Fruit fly (Drosophila melanogaster) whole organism, wandering third instar larva: ENCODE measurements around the gene CG32971.

Experiments used
- Abd-B ChIP-seq: fragments of >200 bp; optimal IDR thresholded peaks from 2 replicates; lab custom pipeline; 2017; ENCODE audit warnings: missing biosample characterization, missing genetic modification characterization
- CG32264 ChIP-seq: fragments of 200-800 bp; sonication (Bioruptor generic); optimal IDR thresholded peaks from 2 replicates; lab custom pipeline; 2016; ENCODE audit warnings: missing biosample characterization, missing genetic modification characterization
- CG9705 ChIP-seq: fragments of 200-800 bp; sonication (Bioruptor generic); optimal IDR thresholded peaks from 2 replicates; lab custom pipeline; 2018; ENCODE audit warnings: missing biosample characterization, mild to moderate bottlenecking, missing genetic modification characterization
- Dfd ChIP-seq: fragments of >200 bp; optimal IDR thresholded peaks from 2 replicates; lab custom pipeline; 2017; ENCODE audit warnings: missing biosample characterization, missing genetic modification characterization
- Dif ChIP-seq: fragments of 200-275, 200-300 bp; sonication (Bioruptor generic); optimal IDR thresholded peaks from 2 replicates; lab custom pipeline; 2018; ENCODE audit warnings: missing biosample characterization, missing genetic modification characterization; ENCODE audit not compliant: partially characterized antibody
- GATAd ChIP-seq: sonication (Bioruptor generic); optimal IDR thresholded peaks from 2 replicates; lab custom pipeline; 2016; ENCODE audit warnings: missing biosample characterization, missing genetic modification characterization
- HLH106 ChIP-seq: fragments of 200-800 bp; optimal IDR thresholded peaks from 3 replicates; lab custom pipeline; 2019; ENCODE audit warnings: missing biosample characterization, mild to moderate bottlenecking, missing genetic modification characterization, moderate library complexity
- Hr78 ChIP-seq: fragments of >200 bp; optimal IDR thresholded peaks from 2 replicates; lab custom pipeline; 2017; ENCODE audit warnings: missing biosample characterization, missing genetic modification characterization
- Jra ChIP-seq: sonication (Bioruptor generic); optimal IDR thresholded peaks from 2 replicates; lab custom pipeline; 2016; ENCODE audit warnings: missing biosample characterization, missing genetic modification characterization
- Mio ChIP-seq: sonication (Bioruptor generic); optimal IDR thresholded peaks from 2 replicates; lab custom pipeline; 2016; ENCODE audit warnings: missing biosample characterization, missing genetic modification characterization
- Myc ChIP-seq: fragments of >200 bp; optimal IDR thresholded peaks from 2 replicates; lab custom pipeline; 2017
- N ChIP-seq: fragments of >200 bp; optimal IDR thresholded peaks from 2 replicates; lab custom pipeline; 2018; ENCODE audit warnings: missing biosample characterization, missing external identifiers, missing genetic modification characterization
- Rel ChIP-seq, 2 experiments: fragments of 200-800 bp; sonication (Bioruptor generic) in 1 of 2; optimal IDR thresholded peaks; 2 replicates in 1 of 2; 3 replicates in 1 of 2; lab custom pipeline; 2016 to 2019; ENCODE audit warnings: mild to moderate bottlenecking in 2 of 2, missing biosample characterization in 2 of 2, missing genetic modification characterization in 2 of 2, moderate library complexity in 1 of 2
- Vsx2 ChIP-seq: fragments of 200-300, 225-300 bp; sonication (Bioruptor generic); optimal IDR thresholded peaks from 2 replicates; lab custom pipeline; 2018; ENCODE audit warnings: missing biosample characterization, missing genetic modification characterization; ENCODE audit not compliant: partially characterized antibody
- br ChIP-seq: fragments of 200-800 bp; sonication (Bioruptor generic); optimal IDR thresholded peaks from 2 replicates; lab custom pipeline; 2016; ENCODE audit warnings: missing biosample characterization, missing genetic modification characterization
- brk ChIP-seq: fragments of 200-800 bp; sonication (Bioruptor generic); optimal IDR thresholded peaks from 2 replicates; lab custom pipeline; 2016; ENCODE audit warnings: missing biosample characterization, mild to moderate bottlenecking, missing genetic modification characterization
- dl ChIP-seq, 2 experiments: fragments of 175-275, 200-275 bp in 1 of 2; fragments of 200-275 bp in 1 of 2; sonication (Bioruptor generic); optimal IDR thresholded peaks; lab custom pipeline; 2018; ENCODE audit warnings: mild to moderate bottlenecking in 2 of 2, missing biosample characterization in 2 of 2, missing genetic modification characterization in 2 of 2, moderate library complexity in 2 of 2; ENCODE audit not compliant: partially characterized antibody in 2 of 2, insufficient read depth in 1 of 2
- dsf ChIP-seq: sonication (Bioruptor generic); optimal IDR thresholded peaks from 2 replicates; lab custom pipeline; 2016; ENCODE audit warnings: missing biosample characterization, missing genetic modification characterization, borderline replicate concordance
- ey ChIP-seq: fragments of 200-800 bp; sonication (Bioruptor generic); optimal IDR thresholded peaks from 2 replicates; lab custom pipeline; 2016; ENCODE audit warnings: missing biosample characterization, missing genetic modification characterization
- fru ChIP-seq: fragments of 200-800 bp; sonication (Bioruptor generic); optimal IDR thresholded peaks from 3 replicates; lab custom pipeline; 2016; ENCODE audit warnings: missing biosample characterization, mild to moderate bottlenecking, missing genetic modification characterization
- h ChIP-seq: fragments of 200-800 bp; sonication (Bioruptor generic); optimal IDR thresholded peaks from 3 replicates; lab custom pipeline; 2016; ENCODE audit warnings: missing biosample characterization, mild to moderate bottlenecking, missing genetic modification characterization
- jim ChIP-seq: fragments of 175-275, 200-325 bp; sonication (Bioruptor generic); optimal IDR thresholded peaks from 2 replicates; lab custom pipeline; 2016; ENCODE audit warnings: missing biosample characterization, mild to moderate bottlenecking, missing genetic modification characterization
- pan ChIP-seq: fragments of >200 bp; optimal IDR thresholded peaks from 2 replicates; lab custom pipeline; 2017
- psq ChIP-seq: fragments of 200-800 bp; sonication (Bioruptor generic); optimal IDR thresholded peaks from 3 replicates; lab custom pipeline; 2017; ENCODE audit warnings: missing biosample characterization, mild to moderate bottlenecking, missing genetic modification characterization, moderate library complexity
- rgr ChIP-seq: fragments of 200-800 bp; sonication (Bioruptor generic); optimal IDR thresholded peaks from 3 replicates; lab custom pipeline; 2016; ENCODE audit warnings: missing biosample characterization, mild to moderate bottlenecking, missing genetic modification characterization
- sage ChIP-seq: fragments of 200-800 bp; sonication (Bioruptor generic); optimal IDR thresholded peaks from 2 replicates; lab custom pipeline; 2016; ENCODE audit warnings: missing biosample characterization, mild to moderate bottlenecking, missing genetic modification characterization
- sv ChIP-seq: fragments of 200-800 bp; sonication (Bioruptor generic); optimal IDR thresholded peaks from 3 replicates; lab custom pipeline; 2016; ENCODE audit warnings: missing biosample characterization, missing genetic modification characterization
- tai ChIP-seq: sonication (Bioruptor generic); optimal IDR thresholded peaks from 2 replicates; lab custom pipeline; 2016; ENCODE audit warnings: missing biosample characterization, missing genetic modification characterization
- usp ChIP-seq: fragments of >200 bp; optimal IDR thresholded peaks from 2 replicates; lab custom pipeline; 2017; ENCODE audit warnings: missing biosample characterization, missing genetic modification characterization
- woc ChIP-seq: sonication (Bioruptor generic); optimal IDR thresholded peaks from 2 replicates; lab custom pipeline; 2016; ENCODE audit warnings: missing biosample characterization, mild to moderate bottlenecking, missing genetic modification characterization

The CG32971 gene

DNA sequence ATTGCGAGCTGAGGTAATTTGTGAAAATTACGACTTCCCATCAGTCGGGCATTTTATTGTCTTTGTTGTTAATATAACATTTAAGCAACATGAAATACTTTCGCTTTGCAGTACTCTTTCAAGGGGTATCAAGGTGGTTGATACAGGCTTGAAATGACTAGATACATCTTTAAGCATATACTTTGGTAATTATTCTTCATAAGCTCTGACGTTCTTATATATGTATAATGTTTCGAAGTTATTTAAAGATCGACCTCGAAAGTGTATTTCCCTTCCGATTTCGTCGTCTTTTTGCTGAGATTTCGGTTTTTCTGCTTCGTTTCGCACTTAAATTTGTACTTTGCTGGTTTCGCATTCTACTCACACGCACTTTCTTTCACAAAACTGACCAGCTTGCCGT lies 26.8 kb upstream of the CG32971 start:
- TF ChIP-seq woc (GFP tag; lab: Kevin White, UChicago) = no peak
- TF ChIP-seq Myc (lab: Kevin White, UChicago) = no peak
- no peak for TF ChIP-seq Hr78 (GFP tag; lab: Kevin White, UChicago)
- no peak for TF ChIP-seq sv (GFP tag; lab: Kevin White, UChicago)
- TF ChIP-seq Abd-B (GFP tag; lab: Kevin White, UChicago) = no peak
- TF ChIP-seq HLH106 (tag; lab: Kevin White, UChicago) = no peak
- TF ChIP-seq ey (GFP tag; lab: Kevin White, UChicago) = no peak
- TF ChIP-seq Dfd (GFP tag; lab: Kevin White, UChicago) = no peak
- TF ChIP-seq h (GFP tag; lab: Kevin White, UChicago) = no peak
- TF ChIP-seq Rel (GFP tag; optimal IDR thresholded peaks at IDR 0.05; lab: Kevin White, UChicago) = no peak
- no peak for TF ChIP-seq Rel (tag; optimal IDR thresholded peaks at IDR 0.05; lab: Kevin White, UChicago)
- TF ChIP-seq psq = no peak
- TF ChIP-seq Mio (GFP tag; lab: Kevin White, UChicago) = no peak
- TF ChIP-seq Vsx2 (GFP tag; lab: Kevin White, UChicago) = no peak
- no peak for TF ChIP-seq jim (GFP tag; lab: Kevin White, UChicago)
- no peak for TF ChIP-seq dl (GFP tag; optimal IDR thresholded peaks at IDR 0.05; lab: Kevin White, UChicago; ENCODE audit: insufficient read depth in 1 of 2, partially characterized antibody in 2 of 2)
- no peak for TF ChIP-seq Jra (GFP tag; lab: Kevin White, UChicago)

DNA sequence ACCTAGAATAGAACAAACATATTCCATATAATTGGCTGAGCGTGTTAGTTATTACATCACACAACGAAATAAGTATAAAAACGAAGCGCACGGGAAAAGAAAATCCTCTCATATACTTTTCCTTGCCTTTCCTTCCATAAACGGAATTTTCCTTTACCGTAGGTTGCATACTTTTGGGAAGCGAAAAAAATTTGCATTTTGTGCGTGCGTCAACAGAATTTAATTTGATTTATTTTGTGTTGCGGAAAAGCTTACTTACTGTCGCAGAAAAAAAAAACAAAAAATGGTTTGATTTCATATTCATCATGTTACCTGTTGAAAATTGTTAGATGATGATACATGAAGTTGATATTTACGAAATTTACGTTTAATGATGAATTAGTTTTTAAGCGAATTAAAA lies 22.8 kb upstream of the CG32971 start:
- TF ChIP-seq Mio (GFP tag; lab: Kevin White, UChicago) (no peak), N (no peak), Jra (GFP tag; lab: Kevin White, UChicago) (no peak), CG9705 (GFP tag; lab: Kevin White, UChicago) (no peak)

DNA sequence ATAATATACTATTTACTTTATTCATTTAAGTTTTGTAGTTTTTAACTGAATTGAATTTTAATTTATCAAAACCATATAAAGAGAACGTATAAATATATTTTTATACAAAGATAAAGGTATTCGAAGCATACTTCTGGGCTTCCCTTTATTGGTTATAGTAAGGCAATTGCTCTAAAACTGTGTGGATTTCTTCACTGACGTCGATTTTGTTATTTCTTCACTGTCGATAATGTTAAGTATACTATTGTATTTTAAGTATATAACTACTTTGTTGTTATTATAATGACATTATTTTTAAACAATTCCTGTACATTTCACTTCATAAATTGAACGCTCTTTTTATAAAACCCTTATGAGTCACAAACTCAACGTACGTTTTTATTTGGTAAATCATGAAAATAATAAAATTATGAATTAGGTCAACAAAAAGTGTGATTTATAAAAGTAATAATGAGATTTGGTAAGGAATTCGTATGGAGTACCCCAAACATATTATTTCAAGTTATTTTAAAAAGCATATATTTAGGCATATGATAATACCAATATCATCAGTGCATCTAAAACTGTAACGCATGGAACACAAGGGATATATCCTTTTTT lies 22.2 kb upstream of the CG32971 start:
- no peak for TF ChIP-seq sage (GFP tag; lab: Kevin White, UChicago)
- TF ChIP-seq HLH106 (tag; lab: Kevin White, UChicago) = peak; percentile 28
- no peak for TF ChIP-seq GATAd (GFP tag; lab: Kevin White, UChicago)
- peak; percentile 73 for TF ChIP-seq Myc (lab: Kevin White, UChicago)

DNA sequence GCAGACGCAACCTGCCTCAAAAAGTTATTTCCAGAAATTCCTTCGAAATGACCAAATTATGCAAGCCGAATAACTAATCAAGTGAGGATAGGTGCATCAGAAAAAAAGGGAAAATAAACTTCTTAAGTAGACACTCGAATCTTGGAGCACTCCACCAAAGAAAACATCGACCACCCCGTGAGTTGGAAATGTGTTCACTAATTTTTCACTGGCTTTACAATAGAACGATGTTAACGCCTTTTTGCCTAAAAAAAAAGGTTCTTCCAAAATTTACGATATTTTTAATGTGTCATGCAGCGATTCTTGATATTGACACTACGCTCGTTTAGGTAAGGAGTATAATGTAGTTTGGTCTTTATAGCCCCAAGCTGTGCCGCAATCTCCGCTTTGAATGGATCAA lies 16.0 kb upstream of the CG32971 start:
- TF ChIP-seq Jra (GFP tag; lab: Kevin White, UChicago) (no peak), CG9705 (GFP tag; lab: Kevin White, UChicago) (no peak), Rel (GFP tag; optimal IDR thresholded peaks at IDR 0.05; lab: Kevin White, UChicago) (no peak), Rel (tag; optimal IDR thresholded peaks at IDR 0.05; lab: Kevin White, UChicago) (no peak), woc (GFP tag; lab: Kevin White, UChicago) (no peak), usp (GFP tag; lab: Kevin White, UChicago) (no peak), jim (GFP tag; lab: Kevin White, UChicago) (no peak), dl (GFP tag; optimal IDR thresholded peaks at IDR 0.05; lab: Kevin White, UChicago; ENCODE audit: insufficient read depth in 1 of 2, partially characterized antibody in 2 of 2) (no peak), Dif (no peak), tai (GFP tag; lab: Kevin White, UChicago) (no peak), dsf (GFP tag; lab: Kevin White, UChicago) (no peak), br (GFP tag; lab: Kevin White, UChicago) (no peak), fru (GFP tag; lab: Kevin White, UChicago) (no peak), psq (no peak), rgr (no peak), CG32264 (GFP tag; lab: Kevin White, UChicago) (no peak), brk (GFP tag; lab: Kevin White, UChicago) (no peak)

DNA sequence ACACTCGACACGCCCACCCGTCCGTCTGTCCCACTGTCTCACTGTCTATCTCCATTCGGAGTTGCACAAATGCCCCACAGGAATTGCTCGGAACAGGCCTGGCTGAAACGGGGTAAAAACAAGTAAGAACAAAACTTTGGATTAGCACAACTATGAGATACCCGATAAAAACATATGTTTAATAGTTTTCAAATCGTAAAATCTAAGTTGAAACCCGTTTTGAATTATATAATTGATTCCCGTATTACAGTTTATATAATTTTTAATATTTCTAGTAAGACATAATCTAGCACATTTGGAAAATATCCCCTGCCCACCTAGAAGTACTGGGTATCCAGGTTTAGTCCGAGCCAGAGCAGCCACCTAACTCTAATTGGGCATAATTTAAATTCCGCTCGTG lies 14.8 kb upstream of the CG32971 start:
- TF ChIP-seq ey (GFP tag; lab: Kevin White, UChicago) (no peak), pan (lab: Kevin White, UChicago) (no peak)
